Worm (Caenorhabditis elegans) whole organism, early embryonic: ENCODE measurements around the gene F54C9.14.

ENCODE experiments used
- F13C5.2 ChIP-seq: sonication (generic microtip); optimal IDR thresholded peaks from 2 replicates; lab custom pipeline; 2017; ENCODE audit warnings: mild to moderate bottlenecking, missing genetic modification characterization, inconsistent platforms, missing compliant biosample characterization
- ama-1 ChIP-seq: fragments of 150-350 bp; optimal IDR thresholded peaks from 2 replicates; lab custom pipeline; 2014
- ceh-36 ChIP-seq: sonication (generic microtip); optimal IDR thresholded peaks from 2 replicates; lab custom pipeline; 2016; ENCODE audit warnings: missing genetic modification characterization, inconsistent platforms, missing compliant biosample characterization
- hmbx-1 ChIP-seq: sonication (generic microtip); optimal IDR thresholded peaks from 2 replicates; lab custom pipeline; 2016; ENCODE audit warnings: mild to moderate bottlenecking, missing genetic modification characterization, missing compliant biosample characterization
- hnd-1 ChIP-seq: sonication (generic microtip); optimal IDR thresholded peaks from 2 replicates; lab custom pipeline; 2016; ENCODE audit warnings: missing genetic modification characterization, missing compliant biosample characterization
- pes-1 ChIP-seq: fragments of 200-800 bp; sonication (Bioruptor generic); IDR thresholded peaks from 2 replicates; pipeline ENCODE4 v1.3.6; 2022; ENCODE audit warnings: missing genetic modification reagents, missing genetic modification characterization, missing compliant biosample characterization
- scrt-1 ChIP-seq: fragments of 200-800 bp; sonication (Bioruptor generic); IDR thresholded peaks from 2 replicates; pipeline ENCODE4 v1.3.6; 2022; ENCODE audit warnings: missing genetic modification characterization, missing compliant biosample characterization
- tbx-37 ChIP-seq: fragments of 200-800 bp; sonication (Bioruptor generic); conservative IDR thresholded peaks from 2 replicates; pipeline ENCODE4 v1.3.6; 2022; ENCODE audit warnings: missing genetic modification reagents, missing genetic modification characterization, missing compliant biosample characterization
- tra-4 ChIP-seq: sonication (generic microtip); optimal IDR thresholded peaks from 2 replicates; lab custom pipeline; 2017; ENCODE audit warnings: missing genetic modification characterization, missing compliant biosample characterization

ce11 chrII:8610085-8610484 is 48.0 kb downstream of the F54C9.14 start, which contains the start of gene F28C6.9:
- TF ChIP-seq ama-1 (lab: Kevin White, UChicago) = no peak
- no peak for TF ChIP-seq tra-4 (tag; lab: Kevin White, UChicago)
- TF ChIP-seq pes-1 (GFP tag; lab: Robert Waterston, UW) = no peak
- TF ChIP-seq ceh-36 (tag; lab: Kevin White, UChicago) = no peak
- TF ChIP-seq scrt-1 (GFP tag; lab: Robert Waterston, UW) = no peak
- TF ChIP-seq hnd-1 (tag; lab: Kevin White, UChicago) = no peak
- TF ChIP-seq hmbx-1 (tag; lab: Kevin White, UChicago) = no peak
- TF ChIP-seq F13C5.2 (tag; lab: Kevin White, UChicago) = no peak
- TF ChIP-seq tbx-37 = no peak
